Fruit fly (Drosophila melanogaster) whole organism, prepupa: ENCODE data around the gene CG13679.

Source experiments
- CG10631 ChIP-seq: fragments of 200-800 bp; sonication (Bioruptor generic); optimal IDR thresholded peaks from 2 replicates; lab custom pipeline; 2016; ENCODE audit warnings: missing biosample characterization, missing genetic modification characterization
- CG10669 ChIP-seq: fragments of 200-800 bp; sonication (Bioruptor generic); optimal IDR thresholded peaks from 3 replicates; lab custom pipeline; 2018; ENCODE audit warnings: missing biosample characterization, mild to moderate bottlenecking, missing genetic modification characterization, moderate library complexity
- CG11294 ChIP-seq: fragments of 200-800 bp; sonication (Bioruptor generic); IDR thresholded peaks from 2 replicates; pipeline ENCODE4 v1.3.6; 2022; ENCODE audit warnings: missing biosample characterization, missing genetic modification characterization
- CG11762 ChIP-seq: fragments of 200-800 bp; sonication (Bioruptor generic); optimal IDR thresholded peaks from 3 replicates; lab custom pipeline; 2016; ENCODE audit warnings: missing biosample characterization, missing genetic modification characterization; ENCODE audit not compliant: insufficient read depth
- CG11902 ChIP-seq: fragments of 200-800 bp; sonication (Bioruptor generic); optimal IDR thresholded peaks from 3 replicates; lab custom pipeline; 2016; ENCODE audit warnings: missing biosample characterization, missing genetic modification characterization
- CG15336 ChIP-seq: fragments of 200-800 bp; sonication (Bioruptor generic); IDR thresholded peaks from 2 replicates; pipeline ENCODE4 v1.3.6; 2022; ENCODE audit warnings: missing biosample characterization, missing genetic modification characterization
- CG16779 ChIP-seq: fragments of 200-800 bp; sonication (Bioruptor generic); optimal IDR thresholded peaks from 3 replicates; lab custom pipeline; 2017; ENCODE audit warnings: missing biosample characterization, mild to moderate bottlenecking, missing genetic modification characterization
- CG3032 ChIP-seq: fragments of 200-800 bp; optimal IDR thresholded peaks from 2 replicates; lab custom pipeline; 2019; ENCODE audit warnings: missing biosample characterization, mild to moderate bottlenecking, missing genetic modification characterization, moderate library complexity
- CG31627 ChIP-seq: fragments of 200-800 bp; sonication (Bioruptor generic); optimal IDR thresholded peaks from 3 replicates; lab custom pipeline; 2016; ENCODE audit warnings: missing biosample characterization, missing genetic modification characterization
- CG32006 ChIP-seq: fragments of 200-800 bp; sonication (Bioruptor generic); optimal IDR thresholded peaks from 3 replicates; lab custom pipeline; 2017; ENCODE audit warnings: missing biosample characterization, mild to moderate bottlenecking, missing genetic modification characterization
- CG34406 ChIP-seq: fragments of 200-800 bp; sonication (Bioruptor generic); optimal IDR thresholded peaks from 3 replicates; lab custom pipeline; 2016; ENCODE audit warnings: missing biosample characterization, missing genetic modification characterization
- CG4318 ChIP-seq: fragments of 200-800 bp; sonication (Bioruptor generic); optimal IDR thresholded peaks from 3 replicates; lab custom pipeline; 2017; ENCODE audit warnings: missing biosample characterization, mild to moderate bottlenecking, missing genetic modification characterization
- CG6163 ChIP-seq: fragments of 200-800 bp; sonication (Bioruptor generic); IDR thresholded peaks from 3 replicates; pipeline ENCODE4 v1.3.6; 2022; ENCODE audit warnings: missing biosample characterization, missing genetic modification characterization
- CG6276 ChIP-seq: fragments of 200-800 bp; sonication (Bioruptor generic); optimal IDR thresholded peaks from 2 replicates; lab custom pipeline; 2017; ENCODE audit warnings: missing biosample characterization, mild to moderate bottlenecking, missing genetic modification characterization
- CG6792 ChIP-seq: fragments of 200-800 bp; sonication (Bioruptor generic); optimal IDR thresholded peaks from 3 replicates; lab custom pipeline; 2016; ENCODE audit warnings: missing biosample characterization, missing genetic modification characterization
- CG6854 ChIP-seq: fragments of 200-800 bp; sonication (Bioruptor generic); optimal IDR thresholded peaks from 2 replicates; lab custom pipeline; 2017; ENCODE audit warnings: missing biosample characterization, mild to moderate bottlenecking, missing genetic modification characterization
- CG8119 ChIP-seq: fragments of 200-800 bp; sonication (Bioruptor generic); IDR thresholded peaks from 3 replicates; pipeline ENCODE4 v1.3.6; 2022; ENCODE audit warnings: missing biosample characterization, missing genetic modification characterization
- CG8319 ChIP-seq: fragments of 200-800 bp; sonication (Bioruptor generic); optimal IDR thresholded peaks from 3 replicates; lab custom pipeline; 2016; ENCODE audit warnings: missing biosample characterization, missing genetic modification characterization
- CG8632 ChIP-seq: fragments of 200-800 bp; sonication (Bioruptor generic); optimal IDR thresholded peaks from 3 replicates; lab custom pipeline; 2016; ENCODE audit warnings: missing biosample characterization, missing genetic modification characterization
- CG9139 ChIP-seq: fragments of 200-800 bp; sonication (Bioruptor generic); optimal IDR thresholded peaks from 3 replicates; lab custom pipeline; 2017; ENCODE audit warnings: missing biosample characterization, mild to moderate bottlenecking, missing genetic modification characterization
- Eip75B ChIP-seq: fragments of 200-800 bp; sonication (Bioruptor generic); optimal IDR thresholded peaks from 3 replicates; lab custom pipeline; 2016; ENCODE audit warnings: missing biosample characterization, missing genetic modification characterization
- Eip78C ChIP-seq: fragments of 200-800 bp; sonication (Bioruptor generic); peaks from one replicate; lab custom pipeline; 2016; ENCODE audit warnings: missing biosample characterization, missing genetic modification characterization
- Ets96B ChIP-seq: fragments of 200-800 bp; optimal IDR thresholded peaks from 2 replicates; lab custom pipeline; 2019; ENCODE audit warnings: missing biosample characterization, mild to moderate bottlenecking, missing genetic modification characterization, moderate library complexity
- Gug ChIP-seq: fragments of 200-800 bp; sonication (Bioruptor generic); IDR thresholded peaks from 2 replicates; pipeline ENCODE4 v1.3.6; 2022; ENCODE audit warnings: missing biosample characterization, missing genetic modification characterization
- Hr38 ChIP-seq: sonication (Bioruptor generic); optimal IDR thresholded peaks from 2 replicates; lab custom pipeline; 2016; ENCODE audit warnings: missing biosample characterization, missing genetic modification characterization
- Hr39 ChIP-seq: fragments of 200-800 bp; sonication (Bioruptor generic); optimal IDR thresholded peaks from 2 replicates; lab custom pipeline; 2016; ENCODE audit warnings: missing biosample characterization, missing genetic modification characterization
- Hr4 ChIP-seq: fragments of 200-800 bp; sonication (Bioruptor generic); optimal IDR thresholded peaks from 3 replicates; lab custom pipeline; 2016; ENCODE audit warnings: missing biosample characterization, missing genetic modification characterization
- Lpt ChIP-seq: fragments of 200-800 bp; sonication (Bioruptor generic); optimal IDR thresholded peaks from 3 replicates; lab custom pipeline; 2016; ENCODE audit warnings: missing biosample characterization, missing genetic modification characterization
- Met ChIP-seq: fragments of 200-800 bp; sonication (Bioruptor generic); optimal IDR thresholded peaks from 3 replicates; lab custom pipeline; 2016; ENCODE audit warnings: missing biosample characterization, missing genetic modification characterization
- Smox ChIP-seq: fragments of 200-800 bp; sonication (Bioruptor generic); optimal IDR thresholded peaks from 3 replicates; lab custom pipeline; 2016; ENCODE audit warnings: missing biosample characterization, missing genetic modification characterization
- Sox102F ChIP-seq: fragments of 200-800 bp; sonication (Bioruptor generic); optimal IDR thresholded peaks from 2 replicates; lab custom pipeline; 2016; ENCODE audit warnings: missing biosample characterization, mild to moderate bottlenecking, missing genetic modification characterization
- Sox14 ChIP-seq: fragments of 200-800 bp; sonication (Bioruptor generic); optimal IDR thresholded peaks from 3 replicates; lab custom pipeline; 2016; ENCODE audit warnings: missing biosample characterization, missing genetic modification characterization
- achi ChIP-seq: fragments of 200-800 bp; sonication (Bioruptor generic); optimal IDR thresholded peaks from 3 replicates; lab custom pipeline; 2016; ENCODE audit warnings: missing biosample characterization, missing genetic modification characterization
- acj6 ChIP-seq: fragments of 200-800 bp; sonication (Bioruptor generic); optimal IDR thresholded peaks from 3 replicates; lab custom pipeline; 2016; ENCODE audit warnings: missing biosample characterization, missing genetic modification characterization
- cyc ChIP-seq: fragments of 200-800 bp; sonication (Bioruptor generic); optimal IDR thresholded peaks from 3 replicates; lab custom pipeline; 2016; ENCODE audit warnings: missing biosample characterization, missing genetic modification characterization
- dac ChIP-seq: fragments of 200-800 bp; sonication (Bioruptor generic); optimal IDR thresholded peaks from 2 replicates; lab custom pipeline; 2017; ENCODE audit warnings: missing biosample characterization, mild to moderate bottlenecking, missing genetic modification characterization
- dsx ChIP-seq: fragments of 200-800 bp; optimal IDR thresholded peaks from 3 replicates; lab custom pipeline; 2019; ENCODE audit warnings: missing biosample characterization, mild to moderate bottlenecking, missing genetic modification characterization, moderate library complexity; ENCODE audit not compliant: poor library complexity, severe bottlenecking
- fd59A ChIP-seq: fragments of 200-800 bp; sonication (Bioruptor generic); optimal IDR thresholded peaks from 2 replicates; lab custom pipeline; 2017; ENCODE audit warnings: missing biosample characterization, mild to moderate bottlenecking, missing genetic modification characterization, missing genetic modification reagents
- fkh ChIP-seq: fragments of 200-800 bp; sonication (Bioruptor generic); optimal IDR thresholded peaks from 3 replicates; lab custom pipeline; 2017; ENCODE audit warnings: missing biosample characterization, mild to moderate bottlenecking, missing genetic modification characterization, moderate library complexity
- lz ChIP-seq: fragments of 200-800 bp; sonication (Bioruptor generic); optimal IDR thresholded peaks from 3 replicates; lab custom pipeline; 2016; ENCODE audit warnings: missing biosample characterization, missing genetic modification characterization
- net ChIP-seq: fragments of 200-800 bp; sonication (Bioruptor generic); optimal IDR thresholded peaks from 3 replicates; lab custom pipeline; 2016; ENCODE audit warnings: missing biosample characterization, missing genetic modification characterization
- pdm3 ChIP-seq: fragments of 200-800 bp; sonication (Bioruptor generic); optimal IDR thresholded peaks from 3 replicates; lab custom pipeline; 2016; ENCODE audit warnings: missing biosample characterization, missing genetic modification characterization
- salr ChIP-seq, 2 experiments: fragments of 200-800 bp; sonication (Bioruptor generic); optimal IDR thresholded peaks; 3 replicates each; lab custom pipeline; 2016 to 2018; ENCODE audit warnings: missing biosample characterization in 2 of 2, missing genetic modification characterization in 2 of 2, mild to moderate bottlenecking in 1 of 2
- spab ChIP-seq: fragments of 200-800 bp; sonication (Bioruptor generic); optimal IDR thresholded peaks from 2 replicates; lab custom pipeline; 2017; ENCODE audit warnings: missing biosample characterization, mild to moderate bottlenecking, missing genetic modification characterization, missing genetic modification reagents
- ss ChIP-seq, 2 experiments: fragments of 200-800 bp; sonication (Bioruptor generic); optimal IDR thresholded peaks; 2 replicates in 1 of 2; 3 replicates in 1 of 2; lab custom pipeline; 2017 to 2018; ENCODE audit warnings: mild to moderate bottlenecking in 2 of 2, missing biosample characterization in 2 of 2, missing genetic modification characterization in 2 of 2, moderate library complexity in 1 of 2
- svp ChIP-seq: fragments of 200-800 bp; sonication (Bioruptor generic); peaks from one replicate; lab custom pipeline; 2016; ENCODE audit warnings: missing biosample characterization, missing genetic modification characterization
- topi ChIP-seq: fragments of 200-800 bp; sonication (Bioruptor generic); optimal IDR thresholded peaks from 3 replicates; lab custom pipeline; 2016; ENCODE audit warnings: missing biosample characterization, missing genetic modification characterization
- vri ChIP-seq: fragments of 200-800 bp; sonication (Bioruptor generic); optimal IDR thresholded peaks from 3 replicates; lab custom pipeline; 2016; ENCODE audit warnings: missing biosample characterization, mild to moderate bottlenecking, missing genetic modification characterization

CG13679 gene

DNA sequence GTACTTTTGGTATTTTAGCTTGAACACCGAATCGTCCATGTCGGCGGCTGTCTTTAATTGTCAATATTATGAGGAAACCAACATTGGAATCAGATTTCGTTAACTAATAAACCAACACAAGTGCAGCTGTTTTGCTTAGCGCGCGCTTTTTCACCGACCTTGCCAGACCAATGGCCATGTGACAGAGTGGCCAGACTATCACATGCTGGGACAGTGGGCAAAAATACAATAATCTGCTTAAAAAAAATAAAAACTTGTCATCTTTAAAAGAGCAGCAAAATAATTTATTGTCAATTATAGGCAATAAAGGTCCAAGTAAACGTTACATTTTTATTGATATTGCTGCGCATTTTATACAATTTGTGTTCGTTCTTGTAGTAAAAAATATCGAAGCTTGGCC is 26.8 kb upstream of the CG13679 start, which contains the start of gene RecQ4:
TSS of gene RecQ4 (minus strand) at position 161 of the 400 bp plus-strand sequence.
- peak; percentile 5 for TF ChIP-seq lz (GFP tag; lab: Kevin White, UChicago)
- TF ChIP-seq CG3032 (tag; lab: Kevin White, UChicago): no peak
- TF ChIP-seq Hr39 (GFP tag; lab: Kevin White, UChicago): peak; percentile 20
- no peak for TF ChIP-seq CG4318 (GFP tag; lab: Kevin White, UChicago)

dm6 chr3L:8177795-8178564 is 24.6 kb upstream of the CG13679 start, which contains the start of gene Nmt:
Gene Nmt, minus strand, starts transcription at chr3L:8178429.
- TF ChIP-seq vri (GFP tag; lab: Kevin White, UChicago): no peak
- TF ChIP-seq svp (GFP tag; lab: Kevin White, UChicago): no peak
- TF ChIP-seq CG15336 (GFP tag; lab: Robert Waterston, UW): peak; percentile 77
- TF ChIP-seq spab (GFP tag; lab: Kevin White, UChicago): no peak
- no peak for TF ChIP-seq CG6854 (GFP tag; lab: Kevin White, UChicago)
- no peak for TF ChIP-seq CG6276 (GFP tag; lab: Kevin White, UChicago)
- no peak for TF ChIP-seq CG9139
- peak; percentile 80 for TF ChIP-seq CG8319 (GFP tag; lab: Kevin White, UChicago)
- TF ChIP-seq CG3032 (tag; lab: Kevin White, UChicago): no peak
- TF ChIP-seq Met (GFP tag; lab: Kevin White, UChicago): no peak
- peak; percentile 57 for TF ChIP-seq acj6
- no peak for TF ChIP-seq Hr38 (GFP tag; lab: Kevin White, UChicago)
- TF ChIP-seq lz (GFP tag; lab: Kevin White, UChicago): peak; percentile 39
- no peak for TF ChIP-seq Sox14 (GFP tag; lab: Kevin White, UChicago)
- TF ChIP-seq dsx (GFP tag; lab: Kevin White, UChicago): no peak
- TF ChIP-seq dac (GFP tag; lab: Kevin White, UChicago): no peak
- TF ChIP-seq CG10669: no peak
- TF ChIP-seq fkh (GFP tag; lab: Kevin White, UChicago): no peak
- TF ChIP-seq CG8632 (GFP tag; lab: Kevin White, UChicago): peak; percentile 24
- TF ChIP-seq achi (GFP tag; lab: Kevin White, UChicago): peak; percentile 44
- no peak for TF ChIP-seq Ets96B (tag; lab: Kevin White, UChicago)
- peak; percentile 52 for TF ChIP-seq CG6792 (GFP tag; lab: Kevin White, UChicago)
- TF ChIP-seq CG32006: no peak
- peak; percentile 37 for TF ChIP-seq CG31627 (GFP tag; lab: Kevin White, UChicago)
- TF ChIP-seq topi (GFP tag; lab: Kevin White, UChicago): no peak
- no peak for TF ChIP-seq Lpt (GFP tag; lab: Kevin White, UChicago)
- TF ChIP-seq CG10631: peak; percentile 10
- peak; percentile 41 for TF ChIP-seq CG34406
- TF ChIP-seq Sox102F: no peak
- TF ChIP-seq Gug (GFP tag; lab: Robert Waterston, UW): no peak
- TF ChIP-seq ss (GFP tag; optimal IDR thresholded peaks at IDR 0.05; lab: Kevin White, UChicago): no peak
- no peak for TF ChIP-seq cyc (GFP tag; lab: Kevin White, UChicago)
- no peak for TF ChIP-seq CG11762 (GFP tag; lab: Kevin White, UChicago)
- TF ChIP-seq CG16779 (tag; lab: Kevin White, UChicago): no peak
- TF ChIP-seq CG8119 (GFP tag; lab: Robert Waterston, UW): peak; percentile 52; the same call in 2 of the 3 replicates
- TF ChIP-seq CG4318 (GFP tag; lab: Kevin White, UChicago): no peak
- TF ChIP-seq net: no peak
- peak; percentile 58; the same call in 1 of the 3 replicates for TF ChIP-seq CG6163 (GFP tag; lab: Robert Waterston, UW)
- TF ChIP-seq fd59A (GFP tag; lab: Kevin White, UChicago): no peak
- no peak for TF ChIP-seq Smox (GFP tag; lab: Kevin White, UChicago)
- TF ChIP-seq Eip78C: peak; percentile 33
- TF ChIP-seq CG11294: no peak
- TF ChIP-seq pdm3: no peak
- TF ChIP-seq Hr4: no peak
- TF ChIP-seq CG11902 (GFP tag; lab: Kevin White, UChicago): no peak
- TF ChIP-seq salr (GFP tag; optimal IDR thresholded peaks at IDR 0.05; lab: Kevin White, UChicago): peak in 1 of 2 experiments; percentile 24
- TF ChIP-seq Eip75B (GFP tag; lab: Kevin White, UChicago): no peak
